Worm (Caenorhabditis elegans) whole organism, young adult: Measurements from ENCODE around the gene aakg-3.

Experiments
- B0261.1 ChIP-seq: sonication (generic microtip); optimal IDR thresholded peaks from 2 replicates; lab custom pipeline; 2016; ENCODE audit warnings: mild to moderate bottlenecking, missing genetic modification characterization, moderate library complexity, missing compliant biosample characterization
- B0336.3 ChIP-seq: fragments of 200-800 bp; sonication (Bioruptor generic); IDR thresholded peaks from 2 replicates; pipeline ENCODE4 v1.3.6; 2022; ENCODE audit warnings: missing genetic modification characterization, missing compliant biosample characterization
- C06A6.2 ChIP-seq: fragments of 200-800 bp; sonication (Bioruptor generic); conservative IDR thresholded peaks from 2 replicates; pipeline ENCODE4 v1.3.6; 2022; ENCODE audit warnings: missing genetic modification characterization, missing compliant biosample characterization
- F49E8.2 ChIP-seq: sonication (generic microtip); optimal IDR thresholded peaks from 3 replicates; lab custom pipeline; 2017; ENCODE audit warnings: missing genetic modification characterization, mild to moderate bottlenecking, missing compliant biosample characterization, antibody characterized with exemption, moderate library complexity; ENCODE audit not compliant: insufficient read depth
- F57C9.4 ChIP-seq: sonication (generic microtip); optimal IDR thresholded peaks from 2 replicates; lab custom pipeline; 2017; ENCODE audit warnings: mild to moderate bottlenecking, missing genetic modification characterization, missing compliant biosample characterization
- K11D2.4 ChIP-seq: fragments of 200-800 bp; sonication (Bioruptor generic); IDR thresholded peaks from 2 replicates; pipeline ENCODE4 v1.3.6; 2022; ENCODE audit warnings: missing genetic modification reagents, missing genetic modification characterization, missing compliant biosample characterization
- Y67H2A.10 ChIP-seq: fragments of 200-800 bp; sonication (Bioruptor generic); conservative IDR thresholded peaks from 2 replicates; pipeline ENCODE4 v1.3.6; 2022; ENCODE audit warnings: missing genetic modification reagents, missing genetic modification characterization, missing compliant biosample characterization
- Y79H2A.3 ChIP-seq: fragments of 200-800 bp; sonication (Bioruptor generic); conservative IDR thresholded peaks from 2 replicates; pipeline ENCODE4 v1.3.6; 2022; ENCODE audit warnings: missing genetic modification reagents, missing genetic modification characterization, missing compliant biosample characterization
- attf-5 ChIP-seq: fragments of 200-800 bp; sonication (Bioruptor generic); optimal IDR thresholded peaks from 2 replicates; lab custom pipeline; 2018; ENCODE audit warnings: mild to moderate bottlenecking, missing genetic modification characterization, missing compliant biosample characterization
- ceh-79 ChIP-seq: sonication (generic microtip); optimal IDR thresholded peaks from 2 replicates; lab custom pipeline; 2017; ENCODE audit warnings: mild to moderate bottlenecking, missing genetic modification characterization, missing compliant biosample characterization
- dox-1 ChIP-seq: fragments of 200-800 bp; sonication (Bioruptor generic); IDR thresholded peaks from 2 replicates; pipeline ENCODE4 v1.3.6; 2022; ENCODE audit warnings: missing genetic modification reagents, missing genetic modification characterization, missing compliant biosample characterization
- egrh-3 ChIP-seq: fragments of 200-800 bp; sonication (Bioruptor generic); IDR thresholded peaks from 2 replicates; pipeline ENCODE4 v1.3.6; 2022; ENCODE audit warnings: missing genetic modification reagents, missing genetic modification characterization, missing compliant biosample characterization
- hlh-26 ChIP-seq: fragments of 200-800 bp; sonication (Bioruptor generic); conservative IDR thresholded peaks from 2 replicates; pipeline ENCODE4 v1.3.6; 2022; ENCODE audit warnings: missing genetic modification reagents, missing genetic modification characterization, missing compliant biosample characterization
- hmg-1.2 ChIP-seq: fragments of 200-800 bp; sonication (Bioruptor generic); IDR thresholded peaks from 2 replicates; pipeline ENCODE4 v1.3.6; 2022; ENCODE audit warnings: missing genetic modification reagents, missing genetic modification characterization, missing compliant biosample characterization
- lag-1 ChIP-seq: fragments of 200-800 bp; sonication (Bioruptor generic); IDR thresholded peaks from 2 replicates; pipeline ENCODE4 v1.3.6; 2022; ENCODE audit warnings: missing genetic modification reagents, missing genetic modification characterization, missing compliant biosample characterization
- lin-26 ChIP-seq: fragments of 200-800 bp; sonication (Bioruptor generic); IDR thresholded peaks from 2 replicates; pipeline ENCODE4 v1.3.6; 2022; ENCODE audit warnings: missing genetic modification reagents, missing genetic modification characterization, missing compliant biosample characterization
- lir-1 ChIP-seq: fragments of 200-800 bp; sonication (Bioruptor generic); conservative IDR thresholded peaks from 2 replicates; pipeline ENCODE4 v1.3.6; 2022; ENCODE audit warnings: missing genetic modification reagents, missing genetic modification characterization, missing compliant biosample characterization
- madf-10 ChIP-seq: sonication (generic microtip); optimal IDR thresholded peaks from 2 replicates; lab custom pipeline; 2016; ENCODE audit warnings: mild to moderate bottlenecking, missing genetic modification characterization, missing compliant biosample characterization
- madf-8 ChIP-seq: fragments of 200-800 bp; sonication (Bioruptor generic); conservative IDR thresholded peaks from 2 replicates; pipeline ENCODE4 v1.3.6; 2022; ENCODE audit warnings: missing genetic modification reagents, missing genetic modification characterization, missing compliant biosample characterization
- mes-4 ChIP-seq: sonication (generic microtip); optimal IDR thresholded peaks from 2 replicates; lab custom pipeline; 2016; ENCODE audit warnings: missing genotype, missing genetic modification characterization, missing compliant biosample characterization
- sea-2 ChIP-seq: fragments of 200-800 bp; sonication (Bioruptor generic); IDR thresholded peaks from 2 replicates; pipeline ENCODE4 v1.3.6; 2022; ENCODE audit warnings: missing genetic modification characterization, missing compliant biosample characterization
- snpc-1.1 ChIP-seq: sonication (generic microtip); optimal IDR thresholded peaks from 2 replicates; lab custom pipeline; 2017; ENCODE audit warnings: missing genetic modification characterization, mild to moderate bottlenecking, missing compliant biosample characterization, antibody characterized with exemption, moderate library complexity, missing genotype, missing genetic modification reagents; ENCODE audit not compliant: insufficient read depth
- snpc-4 ChIP-seq, 5 experiments: fragments of 150-350 bp in 1 of 5; sonication (generic microtip) in 4 of 5; optimal IDR thresholded peaks; 2 replicates each; lab custom pipeline; 2014 to 2018; ENCODE audit warnings: missing genetic modification characterization in 5 of 5, missing biosample characterization in 3 of 5, antibody characterized with exemption in 2 of 5, mild to moderate bottlenecking in 2 of 5, missing compliant biosample characterization in 2 of 5, missing genotype in 2 of 5, moderate library complexity in 2 of 5, missing genetic modification reagents in 1 of 5
- somi-1 ChIP-seq: fragments of 200-800 bp; sonication (Bioruptor generic); optimal IDR thresholded peaks from 2 replicates; lab custom pipeline; 2018; ENCODE audit warnings: mild to moderate bottlenecking, missing genetic modification characterization, missing compliant biosample characterization
- tlf-1 ChIP-seq: fragments of 200-800 bp; sonication (Bioruptor generic); optimal IDR thresholded peaks from 2 replicates; lab custom pipeline; 2018; ENCODE audit warnings: mild to moderate bottlenecking, missing genetic modification characterization, missing compliant biosample characterization
- unc-130 ChIP-seq: sonication (generic microtip); optimal IDR thresholded peaks from 2 replicates; lab custom pipeline; 2016; ENCODE audit warnings: missing genetic modification reagents, missing genetic modification characterization, missing compliant biosample characterization
- xnd-1 ChIP-seq: sonication (generic microtip); optimal IDR thresholded peaks from 2 replicates; lab custom pipeline; 2016; ENCODE audit warnings: missing genotype, missing genetic modification reagents, missing genetic modification characterization, missing compliant biosample characterization
- zim-3 ChIP-seq: sonication (generic microtip); optimal IDR thresholded peaks from 2 replicates; lab custom pipeline; 2017; ENCODE audit warnings: mild to moderate bottlenecking, missing genetic modification characterization, moderate library complexity, missing compliant biosample characterization
- ztf-3 ChIP-seq: fragments of 200-800 bp; sonication (Bioruptor generic); optimal IDR thresholded peaks from 2 replicates; lab custom pipeline; 2018; ENCODE audit warnings: mild to moderate bottlenecking, missing genetic modification characterization, missing compliant biosample characterization

The aakg-3 gene

ce11 chrX:2972272-2973042 lies 3.8 kb upstream of the aakg-3 start (continued):
- TF ChIP-seq F57C9.4 (tag; lab: Kevin White, UChicago) (no peak), tlf-1 (GFP tag; lab: Kevin White, UChicago) (peak; percentile 17), unc-130 (GFP tag; lab: Kevin White, UChicago) (no peak), B0336.3 (GFP tag; lab: Robert Waterston, UW) (no peak), hmg-1.2 (GFP tag; lab: Robert Waterston, UW) (no peak)

- TF ChIP-seq F49E8.2 (tag; lab: Kevin White, UChicago), result no peak
- TF ChIP-seq Y67H2A.10 (GFP tag; lab: Robert Waterston, UW), result no peak
- no peak for TF ChIP-seq dox-1 (GFP tag; lab: Robert Waterston, UW)
- no peak for TF ChIP-seq zim-3
- no peak for TF ChIP-seq ztf-3 (GFP tag; lab: Kevin White, UChicago)
- no peak for TF ChIP-seq snpc-1.1 (tag; lab: Kevin White, UChicago)
- no peak for TF ChIP-seq Y79H2A.3 (GFP tag; lab: Robert Waterston, UW)
- TF ChIP-seq egrh-3, result no peak
- TF ChIP-seq lir-1 (GFP tag; lab: Robert Waterston, UW), result no peak
- no peak for TF ChIP-seq B0261.1 (tag; lab: Kevin White, UChicago)
Measured at ce11 chrX:2975421-2975820, 827 bp upstream of the aakg-3 start.

ce11 chrX:2978100-2978499 lies 1.9 kb downstream of the aakg-3 start:
- TF ChIP-seq K11D2.4 (GFP tag; lab: Robert Waterston, UW) (no peak), attf-5 (GFP tag; lab: Kevin White, UChicago) (no peak), snpc-4 (GFP tag; optimal IDR thresholded peaks at IDR 0.05; lab: Kevin White, UChicago) (no peak), snpc-4 (tag; optimal IDR thresholded peaks at IDR 0.05; lab: Kevin White, UChicago) (peak in 2 of 4 experiments; percentile 55 to 68)

ce11 chrX:2981715-2982114 lies 5.5 kb downstream of the aakg-3 start, which contains the start of gene nspg-5:
nspg-5 (plus strand) TSS chrX:2982015.
- TF ChIP-seq lin-26, result no peak
- TF ChIP-seq madf-10, result no peak

- TF ChIP-seq xnd-1 (tag; lab: Kevin White, UChicago) (no peak), ceh-79 (tag; lab: Kevin White, UChicago) (no peak), somi-1 (GFP tag; lab: Kevin White, UChicago) (no peak), lir-1 (GFP tag; lab: Robert Waterston, UW) (no peak), C06A6.2 (GFP tag; lab: Robert Waterston, UW) (no peak), mes-4 (no peak), lag-1 (GFP tag; lab: Robert Waterston, UW) (no peak), B0261.1 (tag; lab: Kevin White, UChicago) (no peak), sea-2 (GFP tag; lab: Robert Waterston, UW) (no peak), madf-8 (GFP tag; lab: Robert Waterston, UW) (no peak), hlh-26 (GFP tag; lab: Robert Waterston, UW) (no peak)
Measured at ce11 chrX:2983996-2984395, 7.7 kb downstream of the aakg-3 start, which contains the start of gene osm-5. osm-5 (plus strand) TSS chrX:2984263.
